Worm (Caenorhabditis elegans): ENCODE measurements around the gene T25B9.1.

DNA sequence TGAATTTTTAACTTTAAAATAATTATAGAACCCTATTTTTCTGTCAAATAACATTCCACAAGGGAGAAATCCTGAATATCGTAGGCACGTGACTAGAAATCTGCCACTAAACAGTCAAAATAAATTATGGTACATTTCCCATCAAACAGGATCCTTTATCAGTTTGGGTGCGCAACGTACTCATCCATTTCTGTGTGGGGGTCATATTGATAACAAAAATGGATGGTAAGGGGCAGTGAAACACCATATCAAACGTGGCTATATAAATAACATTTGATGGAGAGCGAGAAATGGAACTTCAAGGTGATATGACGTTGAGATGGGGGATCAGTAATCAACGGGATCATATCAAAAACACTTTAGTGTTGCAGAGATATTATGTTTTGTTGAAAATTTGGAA is 34.1 kb upstream of the T25B9.1 start:
- no peak for TF ChIP-seq dao-5 (tag; optimal IDR thresholded peaks at IDR 0.05)
- no peak for TF ChIP-seq W03F9.2 (tag; optimal IDR thresholded peaks at IDR 0.05)

Data from whole organism, L4/young adult.